Fruit fly (Drosophila melanogaster) whole organism, pupa: ENCODE data around the gene Bsg.

Source experiments
- CG12605 ChIP-seq: fragments of 200-800 bp; sonication (Bioruptor generic); IDR thresholded peaks from 2 replicates; pipeline ENCODE4 v1.3.6; 2022; ENCODE audit warnings: missing biosample characterization, missing genetic modification characterization
- CG14655 ChIP-seq: fragments of 200-800 bp; sonication (Bioruptor generic); optimal IDR thresholded peaks from 3 replicates; lab custom pipeline; 2017; ENCODE audit warnings: mild to moderate bottlenecking, missing biosample characterization, missing genetic modification reagents, missing genetic modification characterization
- CG17806 ChIP-seq: fragments of 200-800 bp; sonication (Bioruptor generic); optimal IDR thresholded peaks from 2 replicates; lab custom pipeline; 2018; ENCODE audit warnings: missing biosample characterization, mild to moderate bottlenecking, missing genetic modification characterization, moderate library complexity
- CG4496 ChIP-seq: fragments of 200-800 bp; sonication (Bioruptor generic); IDR thresholded peaks from 3 replicates; pipeline ENCODE4 v1.3.6; 2022; ENCODE audit warnings: missing biosample characterization, missing genetic modification characterization
- EcR ChIP-seq: fragments of 200-800 bp; sonication (Bioruptor generic); optimal IDR thresholded peaks from 3 replicates; lab custom pipeline; 2019; ENCODE audit warnings: missing biosample characterization, missing genetic modification characterization, mild to moderate bottlenecking, moderate library complexity, missing genetic modification reagents
- Ets98B ChIP-seq: fragments of 200-800 bp; sonication (Bioruptor generic); IDR thresholded peaks from 2 replicates; pipeline ENCODE4 v1.3.6; 2022; ENCODE audit warnings: missing biosample characterization, missing genetic modification characterization
- Pif1A ChIP-seq: fragments of 200-800 bp; sonication (Bioruptor generic); optimal IDR thresholded peaks from 3 replicates; lab custom pipeline; 2016; ENCODE audit warnings: missing biosample characterization, missing genetic modification characterization
- rn ChIP-seq: fragments of 200-800 bp; sonication (Bioruptor generic); IDR thresholded peaks from 2 replicates; pipeline ENCODE4 v1.3.6; 2022; ENCODE audit warnings: missing biosample characterization, missing genetic modification characterization

dm6 chr2L:8145067-8145808 is 62.0 kb downstream of the Bsg start, which contains the start of the genes CG42763 and CG43394:
- TF ChIP-seq CG4496 (GFP tag; lab: Robert Waterston, UW), result no peak
- TF ChIP-seq CG12605 (GFP tag; lab: Robert Waterston, UW), result no peak
- TF ChIP-seq CG17806 (tag; lab: Kevin White, UChicago), result no peak
- TF ChIP-seq rn (GFP tag; lab: Robert Waterston, UW), result no peak
- no peak for TF ChIP-seq Ets98B (GFP tag; lab: Robert Waterston, UW)
- TF ChIP-seq Pif1A, result no peak
- no peak for TF ChIP-seq CG14655 (GFP tag; lab: Kevin White, UChicago)
- no peak for TF ChIP-seq EcR (GFP tag; lab: Kevin White, UChicago)
